Worm (Caenorhabditis elegans) whole organism, young adult: ENCODE data around the gene fbxc-51.

Source experiments
- F10E7.11 ChIP-seq: sonication (generic microtip); optimal IDR thresholded peaks from 2 replicates; lab custom pipeline; 2017; ENCODE audit warnings: mild to moderate bottlenecking, missing genetic modification characterization, moderate library complexity, missing compliant biosample characterization
- F23B12.7 ChIP-seq: sonication (generic microtip); optimal IDR thresholded peaks from 2 replicates; lab custom pipeline; 2017; ENCODE audit warnings: missing genetic modification characterization, mild to moderate bottlenecking, missing compliant biosample characterization, antibody characterized with exemption, moderate library complexity; ENCODE audit not compliant: insufficient read depth
- F39B2.1 ChIP-seq: fragments of 200-800 bp; sonication (Bioruptor generic); IDR thresholded peaks from 2 replicates; pipeline ENCODE4 v1.3.6; 2022; ENCODE audit warnings: missing genetic modification reagents, missing genetic modification characterization, missing compliant biosample characterization
- F55B11.4 ChIP-seq: sonication (generic microtip); optimal IDR thresholded peaks from 2 replicates; lab custom pipeline; 2016; ENCODE audit warnings: missing compliant biosample characterization, missing genetic modification characterization, borderline replicate concordance; ENCODE audit not compliant: insufficient read depth
- F57A8.1 ChIP-seq: fragments of 200-800 bp; sonication (Bioruptor generic); optimal IDR thresholded peaks from 2 replicates; lab custom pipeline; 2018; ENCODE audit warnings: mild to moderate bottlenecking, missing genetic modification characterization, moderate library complexity, missing compliant biosample characterization
- T26A5.8 ChIP-seq: sonication (generic microtip); optimal IDR thresholded peaks from 2 replicates; lab custom pipeline; 2016; ENCODE audit warnings: missing genetic modification characterization, missing compliant biosample characterization
- Y53G8AR.9 ChIP-seq: fragments of 200-800 bp; sonication (Bioruptor generic); conservative IDR thresholded peaks from 2 replicates; pipeline ENCODE4 v1.3.6; 2022; ENCODE audit warnings: missing genetic modification reagents, missing genetic modification characterization, missing compliant biosample characterization
- Y67H2A.10 ChIP-seq: fragments of 200-800 bp; sonication (Bioruptor generic); conservative IDR thresholded peaks from 2 replicates; pipeline ENCODE4 v1.3.6; 2022; ENCODE audit warnings: missing genetic modification reagents, missing genetic modification characterization, missing compliant biosample characterization
- aptf-2 ChIP-seq: fragments of 200-800 bp; sonication (Bioruptor generic); conservative IDR thresholded peaks from 2 replicates; pipeline ENCODE4 v1.3.6; 2022; ENCODE audit warnings: missing genetic modification reagents, missing genetic modification characterization, missing compliant biosample characterization
- aptf-3 ChIP-seq: fragments of 200-800 bp; sonication (Bioruptor generic); IDR thresholded peaks from 2 replicates; pipeline ENCODE4 v1.3.6; 2022; ENCODE audit warnings: missing genetic modification characterization, missing compliant biosample characterization
- attf-3 ChIP-seq: fragments of 200-800 bp; sonication (Bioruptor generic); conservative IDR thresholded peaks from 2 replicates; pipeline ENCODE4 v1.3.6; 2022; ENCODE audit warnings: missing genetic modification reagents, missing genetic modification characterization, missing compliant biosample characterization
- attf-5 ChIP-seq: fragments of 200-800 bp; sonication (Bioruptor generic); optimal IDR thresholded peaks from 2 replicates; lab custom pipeline; 2018; ENCODE audit warnings: mild to moderate bottlenecking, missing genetic modification characterization, missing compliant biosample characterization
- bed-1 ChIP-seq: fragments of 200-800 bp; sonication (Bioruptor generic); IDR thresholded peaks from 2 replicates; pipeline ENCODE4 v1.3.6; 2022; ENCODE audit warnings: missing genetic modification reagents, missing genetic modification characterization, missing compliant biosample characterization
- bed-2 ChIP-seq: fragments of 200-800 bp; sonication (Bioruptor generic); IDR thresholded peaks from 2 replicates; pipeline ENCODE4 v1.3.6; 2022; ENCODE audit warnings: missing genetic modification reagents, missing genetic modification characterization, missing compliant biosample characterization
- cebp-1 ChIP-seq, 2 experiments: fragments of 200-800 bp in 1 of 2; sonication (Bioruptor generic) in 1 of 2; sonication (generic microtip) in 1 of 2; IDR thresholded peaks in 1 of 2; optimal IDR thresholded peaks in 1 of 2; 2 replicates each; pipeline versions ENCODE4 v1.3.6 to Lab custom; 2017 to 2022; ENCODE audit warnings: missing compliant biosample characterization in 2 of 2, missing genetic modification characterization in 2 of 2, mild to moderate bottlenecking in 1 of 2, missing genetic modification reagents in 1 of 2, moderate library complexity in 1 of 2
- ceh-100 ChIP-seq: fragments of 200-800 bp; sonication (Bioruptor generic); IDR thresholded peaks from 2 replicates; pipeline ENCODE4 v1.3.6; 2022; ENCODE audit warnings: missing genetic modification reagents, missing genetic modification characterization, missing compliant biosample characterization
- die-1 ChIP-seq: sonication (generic microtip); optimal IDR thresholded peaks from 2 replicates; lab custom pipeline; 2016; ENCODE audit warnings: missing genotype, mild to moderate bottlenecking, missing genetic modification characterization, missing compliant biosample characterization
- dox-1 ChIP-seq: fragments of 200-800 bp; sonication (Bioruptor generic); IDR thresholded peaks from 2 replicates; pipeline ENCODE4 v1.3.6; 2022; ENCODE audit warnings: missing genetic modification reagents, missing genetic modification characterization, missing compliant biosample characterization
- dpl-1 ChIP-seq: fragments of 150-350 bp; optimal IDR thresholded peaks from 2 replicates; lab custom pipeline; 2014; ENCODE audit warnings: missing biosample characterization, missing genetic modification reagents, missing genetic modification characterization
- efl-1 ChIP-seq: fragments of 150-350 bp; optimal IDR thresholded peaks from 2 replicates; lab custom pipeline; 2014; ENCODE audit warnings: missing biosample characterization, missing genetic modification reagents, missing genetic modification characterization
- him-1 ChIP-seq: sonication (generic microtip); optimal IDR thresholded peaks from 2 replicates; lab custom pipeline; 2016; ENCODE audit warnings: missing genotype, missing genetic modification reagents, missing genetic modification characterization, missing compliant biosample characterization
- hmg-1.2 ChIP-seq: fragments of 200-800 bp; sonication (Bioruptor generic); IDR thresholded peaks from 2 replicates; pipeline ENCODE4 v1.3.6; 2022; ENCODE audit warnings: missing genetic modification reagents, missing genetic modification characterization, missing compliant biosample characterization
- hsf-1 ChIP-seq: fragments of 200-800 bp; sonication (Bioruptor generic); IDR thresholded peaks from 2 replicates; pipeline ENCODE4 v1.3.6; 2022; ENCODE audit warnings: missing genetic modification reagents, missing genetic modification characterization, missing compliant biosample characterization
- let-526 ChIP-seq: fragments of 200-800 bp; sonication (Bioruptor generic); IDR thresholded peaks from 2 replicates; pipeline ENCODE4 v1.3.6; 2022; ENCODE audit warnings: missing genetic modification reagents, missing genetic modification characterization, missing compliant biosample characterization
- lin-35 ChIP-seq, 3 experiments: fragments of 150-350 bp in 2 of 3; sonication (generic microtip) in 1 of 3; optimal IDR thresholded peaks; 2 replicates each; lab custom pipeline; 2014 to 2018; ENCODE audit warnings: missing biosample characterization in 3 of 3, missing genetic modification characterization in 3 of 3, missing genetic modification reagents in 3 of 3
- lsl-1 ChIP-seq: fragments of 200-800 bp; sonication (Bioruptor generic); optimal IDR thresholded peaks from 2 replicates; lab custom pipeline; 2018; ENCODE audit warnings: mild to moderate bottlenecking, missing genetic modification characterization, moderate library complexity, missing compliant biosample characterization
- lsy-27 ChIP-seq: sonication (generic microtip); optimal IDR thresholded peaks from 2 replicates; lab custom pipeline; 2017; ENCODE audit warnings: missing genetic modification characterization, mild to moderate bottlenecking, missing compliant biosample characterization, antibody characterized with exemption, missing genotype, borderline replicate concordance; ENCODE audit not compliant: insufficient read depth
- madf-6 ChIP-seq: fragments of 200-800 bp; sonication (Bioruptor generic); IDR thresholded peaks from 2 replicates; pipeline ENCODE4 v1.3.6; 2022; ENCODE audit warnings: missing genetic modification reagents, missing genetic modification characterization, missing compliant biosample characterization
- madf-8 ChIP-seq: fragments of 200-800 bp; sonication (Bioruptor generic); conservative IDR thresholded peaks from 2 replicates; pipeline ENCODE4 v1.3.6; 2022; ENCODE audit warnings: missing genetic modification reagents, missing genetic modification characterization, missing compliant biosample characterization
- mcd-1 ChIP-seq: fragments of 200-800 bp; sonication (Bioruptor generic); IDR thresholded peaks from 2 replicates; pipeline ENCODE4 v1.3.6; 2022; ENCODE audit warnings: missing genetic modification reagents, missing genetic modification characterization, missing compliant biosample characterization
- mes-4 ChIP-seq: sonication (generic microtip); optimal IDR thresholded peaks from 2 replicates; lab custom pipeline; 2016; ENCODE audit warnings: missing genotype, missing genetic modification characterization, missing compliant biosample characterization
- nfya-2 ChIP-seq: fragments of 200-800 bp; sonication (Bioruptor generic); IDR thresholded peaks from 2 replicates; pipeline ENCODE4 v1.3.6; 2022; ENCODE audit warnings: missing genetic modification reagents, missing genetic modification characterization, missing compliant biosample characterization
- nhr-80 ChIP-seq: sonication (generic microtip); optimal IDR thresholded peaks from 2 replicates; lab custom pipeline; 2016; ENCODE audit warnings: missing genetic modification characterization, missing compliant biosample characterization
- repo-1 ChIP-seq: sonication (generic microtip); optimal IDR thresholded peaks from 2 replicates; lab custom pipeline; 2017; ENCODE audit warnings: mild to moderate bottlenecking, missing genetic modification characterization, missing compliant biosample characterization
- snpc-1.1 ChIP-seq: sonication (generic microtip); optimal IDR thresholded peaks from 2 replicates; lab custom pipeline; 2017; ENCODE audit warnings: missing genetic modification characterization, mild to moderate bottlenecking, missing compliant biosample characterization, antibody characterized with exemption, moderate library complexity, missing genotype, missing genetic modification reagents; ENCODE audit not compliant: insufficient read depth
- tlf-1 ChIP-seq: fragments of 200-800 bp; sonication (Bioruptor generic); optimal IDR thresholded peaks from 2 replicates; lab custom pipeline; 2018; ENCODE audit warnings: mild to moderate bottlenecking, missing genetic modification characterization, missing compliant biosample characterization
- zim-3 ChIP-seq: sonication (generic microtip); optimal IDR thresholded peaks from 2 replicates; lab custom pipeline; 2017; ENCODE audit warnings: mild to moderate bottlenecking, missing genetic modification characterization, moderate library complexity, missing compliant biosample characterization
- ztf-18 ChIP-seq: sonication (generic microtip); optimal IDR thresholded peaks from 2 replicates; lab custom pipeline; 2016; ENCODE audit warnings: missing genotype, mild to moderate bottlenecking, missing genetic modification characterization, missing compliant biosample characterization
- ztf-25 ChIP-seq: fragments of 200-800 bp; sonication (Bioruptor generic); IDR thresholded peaks from 2 replicates; pipeline ENCODE4 v1.3.6; 2022; ENCODE audit warnings: missing genetic modification reagents, missing genetic modification characterization, missing compliant biosample characterization
- ztf-3 ChIP-seq: fragments of 200-800 bp; sonication (Bioruptor generic); optimal IDR thresholded peaks from 2 replicates; lab custom pipeline; 2018; ENCODE audit warnings: mild to moderate bottlenecking, missing genetic modification characterization, missing compliant biosample characterization

The fbxc-51 gene

ce11 chrII:861564-861963 lies 7.0 kb upstream of the fbxc-51 start, which contains the start of gene Y46B2A.4 (continued):
- TF ChIP-seq him-1 (tag; lab: Kevin White, UChicago) (no peak), nfya-2 (no peak), attf-5 (GFP tag; lab: Kevin White, UChicago) (no peak), F57A8.1 (GFP tag; lab: Kevin White, UChicago) (no peak), hsf-1 (no peak)

- TF ChIP-seq repo-1 (tag; lab: Kevin White, UChicago) (no peak), zim-3 (no peak), F23B12.7 (tag; lab: Kevin White, UChicago) (no peak), bed-1 (no peak), him-1 (tag; lab: Kevin White, UChicago) (no peak), Y53G8AR.9 (GFP tag; lab: Robert Waterston, UW) (no peak), tlf-1 (GFP tag; lab: Kevin White, UChicago) (no peak), snpc-1.1 (no peak)
Measured at ce11 chrII:866801-867200, 1.8 kb upstream of the fbxc-51 start, which contains the start of gene Y46B2A.3. TSS of gene Y46B2A.3 (minus strand) at chrII:866901.

ce11 chrII:869316-869715 lies 702 bp downstream of the fbxc-51 start:
- TF ChIP-seq F39B2.1 (GFP tag; lab: Robert Waterston, UW) (no peak), let-526 (GFP tag; lab: Robert Waterston, UW) (no peak), madf-8 (GFP tag; lab: Robert Waterston, UW) (no peak), ztf-25 (no peak)

ce11 chrII:872993-873787 lies 4.6 kb downstream of the fbxc-51 start, which contains the start of gene alg-2:
TSS of gene alg-2 (plus strand) at chrII:873212.
- TF ChIP-seq bed-2 (GFP tag; lab: Robert Waterston, UW) (no peak), ztf-3 (GFP tag; lab: Kevin White, UChicago) (no peak), nhr-80 (tag; lab: Kevin White, UChicago) (peak; percentile 43), ztf-18 (tag; lab: Kevin White, UChicago) (peak; percentile 91), efl-1 (GFP tag; lab: Kevin White, UChicago) (peak; percentile 77), madf-6 (GFP tag; lab: Robert Waterston, UW) (peak; percentile 91), T26A5.8 (no peak), nfya-2 (no peak), hmg-1.2 (GFP tag; lab: Robert Waterston, UW) (peak; percentile 60), Y67H2A.10 (GFP tag; lab: Robert Waterston, UW) (no peak), F10E7.11 (tag; lab: Kevin White, UChicago) (no peak), F23B12.7 (tag; lab: Kevin White, UChicago) (peak; percentile 20), lin-35 (GFP tag; optimal IDR thresholded peaks at IDR 0.05; lab: Kevin White, UChicago) (peak in 1 of 3 experiments; percentile 29), mes-4 (no peak), aptf-3 (GFP tag; lab: Robert Waterston, UW) (0 out of 2 replicates have a peak, but pooled peaks have one; percentile 10), Y53G8AR.9 (GFP tag; lab: Robert Waterston, UW) (no peak), die-1 (tag; lab: Kevin White, UChicago) (peak; percentile 22), attf-3 (GFP tag; lab: Robert Waterston, UW) (no peak), dpl-1 (peak; percentile 46), ceh-100 (GFP tag; lab: Robert Waterston, UW) (no peak), attf-5 (GFP tag; lab: Kevin White, UChicago) (peak; percentile 45), madf-8 (GFP tag; lab: Robert Waterston, UW) (peak; percentile 74), lsl-1 (GFP tag; lab: Kevin White, UChicago) (peak; percentile 11), dox-1 (GFP tag; lab: Robert Waterston, UW) (peak; percentile 36; the same call in 1 of the 2 replicates), aptf-2 (peak; percentile 86), F55B11.4 (no peak), lsy-27 (tag; lab: Kevin White, UChicago) (no peak), cebp-1 (GFP tag; IDR thresholded peaks at IDR 0.05; lab: Robert Waterston, UW) (peak; percentile 78), cebp-1 (tag; optimal IDR thresholded peaks at IDR 0.05; lab: Kevin White, UChicago) (peak; percentile 93), mcd-1 (GFP tag; lab: Robert Waterston, UW) (peak; percentile 56)
